Worm (Caenorhabditis elegans) whole organism, mixed stage, embryonic: ENCODE measurements around the gene hcp-1.
"Not testable (repeated sequence)": the region's sequence is repeated elsewhere in the genome, so short reads cannot be mapped to it uniquely, and the experiment has no call there.

Experiments
- M03D4.4 ChIP-seq: sonication (generic microtip); optimal IDR thresholded peaks from 2 replicates; lab custom pipeline; 2017; ENCODE audit warnings: mild to moderate bottlenecking, missing genetic modification characterization, missing compliant biosample characterization
- blmp-1 ChIP-seq: fragments of 150-350 bp; optimal IDR thresholded peaks from 2 replicates; lab custom pipeline; 2014; ENCODE audit warnings: missing biosample characterization, missing genetic modification characterization
- ceh-39 ChIP-seq: fragments of 150-350 bp; optimal IDR thresholded peaks from 2 replicates; lab custom pipeline; 2014; ENCODE audit warnings: missing biosample characterization, missing genetic modification characterization
- ces-1 ChIP-seq: fragments of 150-350 bp; optimal IDR thresholded peaks from 2 replicates; lab custom pipeline; 2014; ENCODE audit warnings: missing biosample characterization, missing genetic modification reagents, missing genetic modification characterization
- drap-1 ChIP-seq: fragments of 200-800 bp; sonication (Bioruptor generic); optimal IDR thresholded peaks from 3 replicates; lab custom pipeline; 2018; ENCODE audit warnings: mild to moderate bottlenecking, missing genetic modification characterization, missing compliant biosample characterization
- elt-1 ChIP-seq: sonication (generic microtip); optimal IDR thresholded peaks from 2 replicates; lab custom pipeline; 2017; ENCODE audit warnings: missing genetic modification characterization, mild to moderate bottlenecking, missing compliant biosample characterization, antibody characterized with exemption, moderate library complexity, borderline replicate concordance; ENCODE audit not compliant: insufficient read depth
- elt-3 ChIP-seq: fragments of 150-350 bp; optimal IDR thresholded peaks from 2 replicates; lab custom pipeline; 2014; ENCODE audit warnings: missing biosample characterization, missing genetic modification characterization
- flh-1 ChIP-seq: fragments of 200-800 bp; sonication (Bioruptor generic); optimal IDR thresholded peaks from 2 replicates; lab custom pipeline; 2018; ENCODE audit warnings: mild to moderate bottlenecking, missing genetic modification characterization, moderate library complexity, missing compliant biosample characterization
- lin-13 ChIP-seq: fragments of 150-350 bp; optimal IDR thresholded peaks from 2 replicates; lab custom pipeline; 2014; ENCODE audit warnings: missing biosample characterization, missing genetic modification characterization
- lsy-2 ChIP-seq: fragments of 150-350 bp; optimal IDR thresholded peaks from 2 replicates; lab custom pipeline; 2014; ENCODE audit warnings: missing biosample characterization, missing genetic modification characterization
- mab-5 ChIP-seq: fragments of 150-350 bp; optimal IDR thresholded peaks from 2 replicates; lab custom pipeline; 2014; ENCODE audit warnings: missing biosample characterization, missing genetic modification characterization
- mep-1 ChIP-seq: fragments of 150-350 bp; optimal IDR thresholded peaks from 2 replicates; lab custom pipeline; 2017; ENCODE audit warnings: missing biosample characterization, missing genetic modification reagents, missing genetic modification characterization, inconsistent platforms
- mls-2 ChIP-seq: sonication (generic microtip); optimal IDR thresholded peaks from 2 replicates; lab custom pipeline; 2016; ENCODE audit warnings: mild to moderate bottlenecking, missing genetic modification characterization, moderate library complexity, missing compliant biosample characterization
- nhr-12 ChIP-seq: fragments of 150-350 bp; optimal IDR thresholded peaks from 2 replicates; lab custom pipeline; 2014; ENCODE audit warnings: missing biosample characterization, missing genetic modification characterization
- nhr-2 ChIP-seq: fragments of 150-350 bp; optimal IDR thresholded peaks from 2 replicates; lab custom pipeline; 2014; ENCODE audit warnings: missing biosample characterization, missing genetic modification characterization
- nhr-237 ChIP-seq: fragments of 150-350 bp; optimal IDR thresholded peaks from 2 replicates; lab custom pipeline; 2014; ENCODE audit warnings: missing biosample characterization, missing genetic modification characterization
- nhr-76 ChIP-seq: sonication (generic microtip); optimal IDR thresholded peaks from 2 replicates; lab custom pipeline; 2017; ENCODE audit warnings: missing biosample characterization, missing genetic modification characterization
- sem-2 ChIP-seq: fragments of 200-800 bp; sonication (Bioruptor generic); optimal IDR thresholded peaks from 2 replicates; lab custom pipeline; 2018; ENCODE audit warnings: mild to moderate bottlenecking, missing genetic modification characterization, missing compliant biosample characterization
- snpc-4 ChIP-seq: fragments of 150-350 bp; optimal IDR thresholded peaks from 2 replicates; lab custom pipeline; 2014; ENCODE audit warnings: missing biosample characterization, missing genetic modification characterization
- sptf-1 ChIP-seq: sonication (generic microtip); optimal IDR thresholded peaks from 2 replicates; lab custom pipeline; 2017; ENCODE audit warnings: mild to moderate bottlenecking, missing genetic modification characterization, moderate library complexity, missing compliant biosample characterization
- tbx-8 ChIP-seq: fragments of 200-800 bp; sonication (Bioruptor generic); optimal IDR thresholded peaks from 2 replicates; lab custom pipeline; 2018; ENCODE audit warnings: mild to moderate bottlenecking, missing genetic modification characterization, moderate library complexity, missing compliant biosample characterization
- unc-120 ChIP-seq: sonication (generic microtip); optimal IDR thresholded peaks from 2 replicates; lab custom pipeline; 2017; ENCODE audit warnings: missing genetic modification characterization, missing compliant biosample characterization; ENCODE audit not compliant: poor library complexity, severe bottlenecking
- unc-39 ChIP-seq: fragments of 150-350 bp; optimal IDR thresholded peaks from 2 replicates; lab custom pipeline; 2014; ENCODE audit warnings: missing biosample characterization, missing genetic modification characterization
- unc-62 ChIP-seq: fragments of 150-350 bp; optimal IDR thresholded peaks from 2 replicates; lab custom pipeline; 2014; ENCODE audit warnings: missing biosample characterization, missing genetic modification reagents, missing genetic modification characterization
- zip-8 ChIP-seq: fragments of 150-350 bp; optimal IDR thresholded peaks from 2 replicates; lab custom pipeline; 2014; ENCODE audit warnings: missing biosample characterization, missing genetic modification characterization
- ztf-11 ChIP-seq: fragments of 150-350 bp; optimal IDR thresholded peaks from 2 replicates; lab custom pipeline; 2014; ENCODE audit warnings: missing biosample characterization, missing genetic modification characterization

hcp-1 gene

DNA sequence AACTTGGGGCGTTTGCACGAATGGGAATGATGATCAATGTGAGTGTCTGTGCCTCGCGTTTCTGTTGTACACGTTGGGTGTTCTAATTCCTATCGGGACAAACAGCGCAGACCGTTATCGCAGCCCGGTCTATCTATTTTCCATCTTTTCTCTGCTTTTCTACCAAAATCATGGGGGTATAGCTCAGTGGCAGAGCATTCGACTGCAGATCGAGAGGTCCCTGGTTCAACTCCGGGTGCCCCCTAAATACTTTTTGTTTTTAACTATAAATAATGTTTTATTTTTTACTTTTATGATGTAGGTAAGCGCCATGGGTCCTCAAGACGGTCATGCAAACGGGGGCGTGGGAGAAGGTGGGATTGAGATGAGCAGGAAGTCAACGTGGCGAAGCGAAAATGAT is 34.4 kb upstream of the hcp-1 start:
- TF ChIP-seq sptf-1 (tag; lab: Kevin White, UChicago) (no peak), M03D4.4 (tag; lab: Kevin White, UChicago) (peak; percentile 55)

DNA sequence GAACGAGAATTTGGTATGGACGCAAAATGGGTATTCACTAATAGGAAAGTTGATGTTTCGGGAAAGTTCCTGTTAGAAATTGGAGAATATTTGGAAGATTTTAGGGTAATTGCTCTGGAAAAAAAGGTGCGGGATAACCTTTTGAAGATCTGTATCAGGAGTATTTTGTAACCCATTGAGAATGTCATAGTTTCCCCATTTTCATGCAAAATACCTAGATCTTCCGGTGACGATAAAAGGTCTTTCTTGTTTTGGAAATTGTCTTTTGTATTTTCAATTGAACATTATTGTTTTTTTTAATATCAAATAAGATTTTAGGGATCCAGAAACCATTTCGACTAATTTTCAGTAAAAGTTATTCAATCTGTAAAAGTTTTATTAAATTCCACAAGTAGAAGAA is 32.4 kb upstream of the hcp-1 start, which contains the start of gene spp-19:
TSS of gene spp-19 (minus strand) at position 101 of the 400 bp plus-strand sequence.
- no peak for TF ChIP-seq unc-39 (tag; lab: Kevin White, UChicago)
- TF ChIP-seq lin-13 (tag; lab: Kevin White, UChicago) = no peak
- TF ChIP-seq unc-120 = no peak

DNA sequence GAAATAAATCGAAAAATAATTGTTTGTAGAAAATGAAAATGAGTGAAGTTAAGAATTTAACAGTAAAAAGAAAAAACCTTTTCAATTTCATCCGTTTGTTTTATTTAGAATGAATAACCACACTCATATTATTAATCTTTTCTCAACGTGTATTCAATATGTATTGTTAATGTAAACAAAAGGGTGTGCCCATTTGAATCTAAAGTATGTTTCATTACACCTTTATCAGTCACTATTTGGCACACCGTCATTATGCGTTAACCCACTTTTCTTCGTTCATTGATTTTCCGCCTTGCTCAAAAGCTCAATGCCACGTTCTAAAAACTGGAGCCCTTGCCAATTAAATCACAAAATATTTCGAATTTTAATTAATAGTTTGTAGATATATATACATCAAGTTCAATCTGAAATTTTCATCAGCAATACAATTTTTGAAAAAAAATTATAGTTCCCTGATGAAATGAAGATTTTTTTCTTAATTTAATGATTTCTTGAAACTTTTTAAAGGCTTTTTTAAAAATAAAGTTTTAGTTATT is 28.1 kb upstream of the hcp-1 start, which contains the start of gene K04A8.1:
TSS of gene K04A8.1 (plus strand) at position 486 of the 536 bp plus-strand sequence.
- TF ChIP-seq mep-1 (no peak), nhr-237 (no peak)

DNA sequence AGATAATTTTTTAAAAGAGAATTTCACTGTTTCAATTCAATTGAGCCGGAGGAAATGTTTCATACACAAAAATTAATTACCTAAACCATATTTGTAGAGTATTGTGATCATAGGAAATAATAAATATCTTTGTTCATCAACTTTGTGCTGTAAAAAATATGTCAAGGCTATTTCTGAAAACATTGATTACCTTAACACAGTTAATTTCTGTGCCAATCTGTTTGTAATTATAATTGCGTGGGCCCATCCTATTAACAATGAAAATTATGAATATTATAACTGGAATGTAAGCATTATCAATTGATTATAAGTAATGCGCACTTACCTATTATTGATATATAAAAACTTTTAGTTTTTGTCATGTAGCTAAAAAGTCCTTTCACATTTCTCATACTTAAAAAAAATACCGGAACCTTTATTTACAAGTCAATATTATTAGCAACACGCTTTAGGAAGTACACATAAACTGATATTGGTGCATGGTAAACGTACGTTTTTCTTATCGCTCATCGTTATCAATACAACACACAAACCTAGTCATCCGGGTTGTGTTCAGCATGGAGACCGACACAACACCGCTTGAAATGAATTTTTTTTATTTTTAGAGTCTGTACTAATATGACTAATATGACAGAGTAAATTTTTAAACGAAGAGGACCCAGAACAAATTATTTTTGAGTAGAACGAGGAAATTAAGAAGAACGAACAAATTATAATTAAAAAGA is 18.4 kb upstream of the hcp-1 start, which contains the start of gene fut-2:
TSS of gene fut-2 (minus strand) at position 485 of the 725 bp plus-strand sequence.
- TF ChIP-seq lsy-2 (tag; lab: Kevin White, UChicago) = no peak
- TF ChIP-seq tbx-8 (GFP tag; lab: Kevin White, UChicago) = no peak
- TF ChIP-seq elt-3 = no peak
- TF ChIP-seq nhr-237 = no peak
- TF ChIP-seq blmp-1 (tag; lab: Kevin White, UChicago) = no peak
- TF ChIP-seq drap-1 (GFP tag; lab: Kevin White, UChicago) = no peak
- no peak for TF ChIP-seq sptf-1 (tag; lab: Kevin White, UChicago)
- no peak for TF ChIP-seq ztf-11 (tag; lab: Kevin White, UChicago)
- no peak for TF ChIP-seq zip-8 (tag; lab: Kevin White, UChicago)
- no peak for TF ChIP-seq ces-1
- TF ChIP-seq mls-2 = no peak
- no peak for TF ChIP-seq unc-120
- no peak for TF ChIP-seq sem-2 (GFP tag; lab: Kevin White, UChicago)
- no peak for TF ChIP-seq M03D4.4 (tag; lab: Kevin White, UChicago)
- no peak for TF ChIP-seq ceh-39 (tag; lab: Kevin White, UChicago)
- TF ChIP-seq nhr-76 (tag; lab: Kevin White, UChicago) = no peak
- no peak for TF ChIP-seq flh-1 (GFP tag; lab: Kevin White, UChicago)

DNA sequence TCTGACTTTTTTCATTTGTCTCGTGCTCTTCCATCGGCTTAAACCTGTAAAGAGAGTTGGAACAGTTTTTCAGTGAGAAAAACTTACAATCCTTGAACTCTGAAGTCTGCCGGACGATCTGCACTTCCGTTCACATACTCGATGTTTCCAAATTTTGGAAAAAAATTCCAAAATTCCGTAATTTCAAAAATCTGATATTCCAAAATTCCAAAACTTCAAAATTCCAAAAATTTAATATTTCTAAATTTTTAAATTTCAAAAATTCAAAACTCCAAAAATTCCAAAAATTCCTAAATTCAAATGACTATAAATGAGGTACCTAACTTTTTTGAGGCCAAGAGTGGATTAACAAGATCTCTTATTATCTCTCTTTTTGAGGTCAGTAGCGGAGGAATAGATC is 17.4 kb upstream of the hcp-1 start, which contains the start of gene EGAP9.4:
TSS of gene EGAP9.4 (plus strand) at position 301 of the 400 bp plus-strand sequence.
- TF ChIP-seq nhr-2 (tag; lab: Kevin White, UChicago) (no peak), lsy-2 (tag; lab: Kevin White, UChicago) (no peak), snpc-4 (tag; lab: Kevin White, UChicago) (no peak), sptf-1 (tag; lab: Kevin White, UChicago) (no peak), unc-39 (tag; lab: Kevin White, UChicago) (no peak), elt-1 (tag; lab: Kevin White, UChicago) (peak; percentile 28), nhr-12 (tag; lab: Kevin White, UChicago) (no peak)

DNA sequence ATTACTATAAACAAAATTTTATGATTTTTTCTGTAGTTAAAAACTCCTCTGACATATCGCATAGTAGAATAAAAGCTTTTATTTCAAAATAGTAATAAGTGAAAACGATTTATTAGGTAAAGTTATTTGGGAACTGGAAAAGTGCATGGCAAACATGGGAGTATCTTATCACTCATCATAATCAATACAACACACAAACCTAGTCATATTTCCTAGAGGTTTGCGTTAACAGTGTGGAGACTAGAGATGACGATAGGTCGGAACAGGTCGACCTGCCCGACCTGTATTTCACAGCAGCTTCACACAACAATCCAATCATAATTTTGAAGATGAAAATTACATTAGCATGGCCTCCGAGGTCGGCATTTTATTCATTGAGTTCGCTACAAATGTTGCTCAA is 14.0 kb upstream of the hcp-1 start, which contains the start of gene EGAP9.3:
TSS of gene EGAP9.3 (minus strand) at position 131 of the 400 bp plus-strand sequence.
- TF ChIP-seq unc-62 (no peak), unc-39 (tag; lab: Kevin White, UChicago) (no peak)
- TF ChIP-seq, all 35 proteins: peak for 0

DNA sequence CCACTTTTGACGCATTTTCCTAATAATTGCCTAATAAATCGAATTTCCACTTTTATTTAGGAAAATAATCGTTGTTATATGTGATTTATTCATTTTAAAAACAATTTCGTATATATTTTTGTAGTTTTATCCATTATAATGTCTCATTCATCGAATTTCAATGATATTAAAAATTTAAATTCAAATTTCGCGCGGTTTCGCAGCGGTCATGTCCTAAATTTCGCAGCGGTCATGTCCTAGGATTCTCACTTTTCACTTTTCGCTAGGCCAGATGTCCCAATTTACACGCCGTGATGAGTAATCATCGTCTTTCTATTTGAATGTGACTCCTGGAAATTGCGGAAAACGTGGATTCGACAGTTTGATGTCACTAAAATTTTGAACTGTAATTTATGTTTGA is 12.2 kb upstream of the hcp-1 start, which contains the start of gene ZK1055.4:
TSS of gene ZK1055.4 (plus strand) at position 301 of the 400 bp plus-strand sequence.
- not testable (repeated sequence) for TF ChIP-seq mab-5 (tag; lab: Kevin White, UChicago); elt-3; drap-1 (GFP tag; lab: Kevin White, UChicago)
- TF ChIP-seq, all 35 proteins: peak for 0; not testable (repeated sequence) for 35
